Worm (Caenorhabditis elegans) whole organism, late embryonic: ENCODE data around the gene Y41C4A.8.
A peak's percentile ranks its signal among the peaks of the same experiment; 100 is the strongest.

Experiments
- C08G9.2 ChIP-seq: sonication (generic microtip); optimal IDR thresholded peaks from 2 replicates; lab custom pipeline; 2016; ENCODE audit warnings: mild to moderate bottlenecking, missing genetic modification characterization, moderate library complexity, missing compliant biosample characterization
- F13H6.1 ChIP-seq: sonication (generic microtip); optimal IDR thresholded peaks from 2 replicates; lab custom pipeline; 2016; ENCODE audit warnings: missing genetic modification characterization, missing compliant biosample characterization
- K02D7.2 ChIP-seq: sonication (generic microtip); optimal IDR thresholded peaks from 2 replicates; lab custom pipeline; 2017; ENCODE audit warnings: mild to moderate bottlenecking, missing genetic modification characterization, missing compliant biosample characterization
- K09A11.1 ChIP-seq: sonication (generic microtip); optimal IDR thresholded peaks from 2 replicates; lab custom pipeline; 2017; ENCODE audit warnings: antibody characterized with exemption, mild to moderate bottlenecking, missing genetic modification characterization, missing compliant biosample characterization; ENCODE audit not compliant: insufficient read depth
- T23F11.4 ChIP-seq: fragments of 200-800 bp; sonication (Bioruptor generic); optimal IDR thresholded peaks from 2 replicates; lab custom pipeline; 2018; ENCODE audit warnings: mild to moderate bottlenecking, missing genetic modification characterization, missing compliant biosample characterization
- ceh-14 ChIP-seq: sonication (generic microtip); optimal IDR thresholded peaks from 2 replicates; lab custom pipeline; 2016; ENCODE audit warnings: missing genotype, missing genetic modification characterization, missing compliant biosample characterization
- ceh-18 ChIP-seq: sonication (generic microtip); optimal IDR thresholded peaks from 2 replicates; lab custom pipeline; 2016; ENCODE audit warnings: missing genetic modification characterization, missing compliant biosample characterization
- ceh-2 ChIP-seq: sonication (generic microtip); optimal IDR thresholded peaks from 2 replicates; lab custom pipeline; 2016; ENCODE audit warnings: missing genotype, missing genetic modification characterization, missing compliant biosample characterization
- ceh-22 ChIP-seq: sonication (generic microtip); optimal IDR thresholded peaks from 2 replicates; lab custom pipeline; 2017; ENCODE audit warnings: missing biosample characterization, missing genetic modification characterization
- ceh-45 ChIP-seq: fragments of 200-800 bp; sonication (Bioruptor generic); IDR thresholded peaks from 2 replicates; pipeline ENCODE4 v1.3.6; 2022; ENCODE audit warnings: missing genetic modification reagents, missing genetic modification characterization, missing compliant biosample characterization
- ceh-48 ChIP-seq: sonication (generic microtip); optimal IDR thresholded peaks from 2 replicates; lab custom pipeline; 2016; ENCODE audit warnings: missing genetic modification characterization, inconsistent platforms, missing compliant biosample characterization
- ceh-6 ChIP-seq: fragments of 200-800 bp; sonication (Bioruptor generic); optimal IDR thresholded peaks from 2 replicates; lab custom pipeline; 2018; ENCODE audit warnings: mild to moderate bottlenecking, missing genetic modification characterization, missing compliant biosample characterization
- che-1 ChIP-seq: sonication (generic microtip); optimal IDR thresholded peaks from 2 replicates; lab custom pipeline; 2016; ENCODE audit warnings: mild to moderate bottlenecking, missing genetic modification characterization, missing compliant biosample characterization
- ets-4 ChIP-seq: sonication (generic microtip); optimal IDR thresholded peaks from 2 replicates; lab custom pipeline; 2016; ENCODE audit warnings: missing genetic modification characterization, missing compliant biosample characterization
- fkh-10 ChIP-seq: fragments of 150-350 bp; optimal IDR thresholded peaks from 2 replicates; lab custom pipeline; 2014; ENCODE audit warnings: missing biosample characterization, missing genetic modification reagents, missing genetic modification characterization
- fkh-6 ChIP-seq: sonication (generic microtip); optimal IDR thresholded peaks from 2 replicates; lab custom pipeline; 2016; ENCODE audit warnings: missing genetic modification characterization, missing compliant biosample characterization
- gmeb-2 ChIP-seq: sonication (generic microtip); optimal IDR thresholded peaks from 2 replicates; lab custom pipeline; 2016; ENCODE audit warnings: missing genetic modification characterization, inconsistent platforms, missing compliant biosample characterization
- hlh-13 ChIP-seq: fragments of 200-800 bp; sonication (Bioruptor generic); optimal IDR thresholded peaks from 2 replicates; lab custom pipeline; 2018; ENCODE audit warnings: mild to moderate bottlenecking, missing genetic modification characterization, missing compliant biosample characterization
- hlh-30 ChIP-seq: sonication (generic microtip); optimal IDR thresholded peaks from 2 replicates; lab custom pipeline; 2017; ENCODE audit warnings: antibody characterized with exemption, missing genetic modification characterization, missing compliant biosample characterization; ENCODE audit not compliant: insufficient read depth
- hlh-6 ChIP-seq: sonication (generic microtip); optimal IDR thresholded peaks from 2 replicates; lab custom pipeline; 2016; ENCODE audit warnings: missing genotype, missing genetic modification characterization, missing compliant biosample characterization
- hlh-8 ChIP-seq: sonication (generic microtip); optimal IDR thresholded peaks from 2 replicates; lab custom pipeline; 2016; ENCODE audit warnings: missing genotype, missing genetic modification characterization, missing compliant biosample characterization
- lim-6 ChIP-seq: sonication (generic microtip); optimal IDR thresholded peaks from 2 replicates; lab custom pipeline; 2016; ENCODE audit warnings: missing genetic modification characterization, missing compliant biosample characterization
- madf-2 ChIP-seq: sonication (generic microtip); optimal IDR thresholded peaks from 2 replicates; lab custom pipeline; 2017; ENCODE audit warnings: missing genetic modification characterization, missing compliant biosample characterization
- mec-3 ChIP-seq: sonication (generic microtip); optimal IDR thresholded peaks from 2 replicates; lab custom pipeline; 2016; ENCODE audit warnings: borderline replicate concordance, missing genetic modification characterization, missing compliant biosample characterization
- nfya-1 ChIP-seq: sonication (generic microtip); optimal IDR thresholded peaks from 2 replicates; lab custom pipeline; 2017; ENCODE audit warnings: missing genetic modification characterization, mild to moderate bottlenecking, missing compliant biosample characterization, antibody characterized with exemption, moderate library complexity
- nhr-11 ChIP-seq: fragments of 150-350 bp; optimal IDR thresholded peaks from 2 replicates; lab custom pipeline; 2014; ENCODE audit warnings: missing biosample characterization, missing genetic modification characterization
- nhr-232 ChIP-seq: sonication (generic microtip); optimal IDR thresholded peaks from 2 replicates; lab custom pipeline; 2016; ENCODE audit warnings: missing genetic modification characterization, missing compliant biosample characterization
- npax-4 ChIP-seq: sonication (generic microtip); optimal IDR thresholded peaks from 2 replicates; lab custom pipeline; 2016; ENCODE audit warnings: missing genetic modification characterization, missing compliant biosample characterization
- pag-3 ChIP-seq: sonication (generic microtip); optimal IDR thresholded peaks from 2 replicates; lab custom pipeline; 2016; ENCODE audit warnings: missing compliant biosample characterization, missing genetic modification characterization, borderline replicate concordance
- pha-2 ChIP-seq: sonication (generic microtip); optimal IDR thresholded peaks from 2 replicates; lab custom pipeline; 2017; ENCODE audit warnings: mild to moderate bottlenecking, missing genetic modification characterization, missing compliant biosample characterization
- sdc-2 ChIP-seq: sonication (generic microtip); optimal IDR thresholded peaks from 2 replicates; lab custom pipeline; 2016; ENCODE audit warnings: missing genotype, missing genetic modification characterization, missing compliant biosample characterization
- sox-4 ChIP-seq: sonication (generic microtip); optimal IDR thresholded peaks from 2 replicates; lab custom pipeline; 2017; ENCODE audit warnings: mild to moderate bottlenecking, missing genetic modification characterization, inconsistent platforms, missing compliant biosample characterization
- ttx-3 ChIP-seq: sonication (generic microtip); optimal IDR thresholded peaks from 2 replicates; lab custom pipeline; 2016; ENCODE audit warnings: missing genetic modification reagents, missing genetic modification characterization, missing compliant biosample characterization
- unc-3 ChIP-seq, 2 experiments: fragments of 200-800 bp in 1 of 2; sonication (Bioruptor generic) in 1 of 2; sonication (generic microtip) in 1 of 2; conservative IDR thresholded peaks in 1 of 2; optimal IDR thresholded peaks in 1 of 2; 2 replicates each; pipeline versions ENCODE4 v1.3.6 to Lab custom; 2016 to 2022; ENCODE audit warnings: missing compliant biosample characterization in 2 of 2, missing genetic modification characterization in 2 of 2, missing genetic modification reagents in 1 of 2
- unc-42 ChIP-seq: sonication (generic microtip); optimal IDR thresholded peaks from 2 replicates; lab custom pipeline; 2016; ENCODE audit warnings: missing genotype, missing genetic modification characterization, missing compliant biosample characterization
- unc-55 ChIP-seq: sonication (generic microtip); optimal IDR thresholded peaks from 2 replicates; lab custom pipeline; 2017; ENCODE audit warnings: missing biosample characterization, missing genetic modification reagents, missing genetic modification characterization

The Y41C4A.8 gene

ce11 chrIII:11703006-11703775, 5.4 kb downstream of the Y41C4A.8 start:
- TF ChIP-seq gmeb-2 (no peak), pha-2 (no peak), npax-4 (tag; lab: Kevin White, UChicago) (no peak), fkh-10 (GFP tag; lab: Kevin White, UChicago) (no peak), ceh-18 (tag; lab: Kevin White, UChicago) (no peak), lim-6 (tag; lab: Kevin White, UChicago) (no peak), nfya-1 (tag; lab: Kevin White, UChicago) (no peak), che-1 (tag; lab: Kevin White, UChicago) (no peak), fkh-6 (tag; lab: Kevin White, UChicago) (no peak), hlh-6 (tag; lab: Kevin White, UChicago) (no peak), unc-55 (GFP tag; lab: Kevin White, UChicago) (no peak), K02D7.2 (tag; lab: Kevin White, UChicago) (no peak), ceh-48 (tag; lab: Kevin White, UChicago) (no peak), ttx-3 (tag; lab: Kevin White, UChicago) (no peak), hlh-30 (tag; lab: Kevin White, UChicago) (no peak)

ce11 chrIII:11701863-11702262, 6.8 kb downstream of the Y41C4A.8 start:
- TF ChIP-seq ceh-45 (GFP tag; lab: Robert Waterston, UW) (0 out of 2 replicates have a peak, but pooled peaks have one; percentile 4), sdc-2 (tag; lab: Kevin White, UChicago) (no peak), nhr-232 (tag; lab: Kevin White, UChicago) (peak; percentile 6), mec-3 (tag; lab: Kevin White, UChicago) (peak; percentile 17), F13H6.1 (tag; lab: Kevin White, UChicago) (no peak), ets-4 (tag; lab: Kevin White, UChicago) (no peak), ceh-6 (GFP tag; lab: Kevin White, UChicago) (peak; percentile 7), K02D7.2 (tag; lab: Kevin White, UChicago) (peak; percentile 31)

ce11 chrIII:11699959-11700358, 8.7 kb downstream of the Y41C4A.8 start, which contains the start of gene pqn-84:
pqn-84 (plus strand) TSS chrIII:11700259.
- TF ChIP-seq ceh-14 (tag; lab: Kevin White, UChicago) (no peak), madf-2 (tag; lab: Kevin White, UChicago) (no peak), T23F11.4 (no peak), C08G9.2 (no peak), sdc-2 (tag; lab: Kevin White, UChicago) (no peak), lim-6 (tag; lab: Kevin White, UChicago) (no peak), sox-4 (tag; lab: Kevin White, UChicago) (no peak)

ce11 chrIII:11698569-11698968, 10.1 kb downstream of the Y41C4A.8 start, which contains the start of gene Y41C4A.7:
Y41C4A.7 (plus strand) TSS chrIII:11698869.
- TF ChIP-seq ceh-2 (tag; lab: Kevin White, UChicago), result no peak
- no peak for TF ChIP-seq unc-42 (tag; lab: Kevin White, UChicago)
- TF ChIP-seq ttx-3 (tag; lab: Kevin White, UChicago), result no peak
- no peak for TF ChIP-seq hlh-8 (tag; lab: Kevin White, UChicago)
- no peak for TF ChIP-seq fkh-10 (GFP tag; lab: Kevin White, UChicago)
- TF ChIP-seq ets-4 (tag; lab: Kevin White, UChicago), result no peak
- no peak for TF ChIP-seq unc-3 (GFP tag; conservative IDR thresholded peaks at IDR 0.05; lab: Robert Waterston, UW)
- TF ChIP-seq unc-3 (tag; optimal IDR thresholded peaks at IDR 0.05; lab: Kevin White, UChicago), result no peak
- TF ChIP-seq nhr-11 (tag; lab: Kevin White, UChicago), result no peak
- no peak for TF ChIP-seq hlh-30 (tag; lab: Kevin White, UChicago)
- TF ChIP-seq ceh-18 (tag; lab: Kevin White, UChicago), result no peak
- TF ChIP-seq pag-3 (tag; lab: Kevin White, UChicago), result no peak
- no peak for TF ChIP-seq sdc-2 (tag; lab: Kevin White, UChicago)
- no peak for TF ChIP-seq ceh-22 (tag; lab: Kevin White, UChicago)
- no peak for TF ChIP-seq gmeb-2
- TF ChIP-seq hlh-13, result no peak
- TF ChIP-seq K09A11.1, result no peak
- TF ChIP-seq T23F11.4, result no peak
- TF ChIP-seq, all 69 proteins: peak for 0
